Fruit fly (Drosophila melanogaster): ENCODE measurements around the gene tal-AA.

DNA sequence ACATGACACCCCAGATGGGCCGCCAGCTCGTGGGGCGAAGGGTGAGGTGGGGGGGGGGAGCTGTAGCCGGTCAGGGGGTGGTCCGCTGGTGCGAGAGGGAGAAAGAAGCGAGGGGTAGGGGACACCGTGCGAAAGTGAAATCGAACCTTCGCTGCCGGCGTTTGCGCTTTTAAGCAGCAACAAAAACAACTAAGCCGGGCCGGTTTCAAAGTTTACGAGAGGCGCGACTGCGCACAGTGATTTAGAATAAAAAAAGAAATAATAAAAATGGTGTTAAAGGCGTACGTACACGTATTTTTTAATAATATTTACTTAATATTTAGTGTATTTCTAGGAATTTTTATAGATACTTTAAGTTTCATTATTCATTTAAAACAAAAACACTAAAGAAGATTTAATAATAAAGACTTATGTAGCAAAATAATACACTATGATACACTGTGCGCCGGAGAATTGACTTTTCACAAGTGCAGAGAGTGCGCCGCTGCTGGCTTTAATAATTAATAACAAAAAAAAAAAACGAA, 18.7 kb downstream of the tal-AA start:
- no peak for TF ChIP-seq EcR (GFP tag; optimal IDR thresholded peaks at IDR 0.05)
- 0 out of 2 replicates have a peak, but pooled peaks have one; percentile 22 for TF ChIP-seq CG12605 (GFP tag; IDR thresholded peaks at IDR 0.05)
- TF ChIP-seq CG10348 (GFP tag; IDR thresholded peaks at IDR 0.05): no peak
- TF ChIP-seq Ets98B (GFP tag; IDR thresholded peaks at IDR 0.05): peak; percentile 93
- no peak for TF ChIP-seq CG4496 (GFP tag; IDR thresholded peaks at IDR 0.05)
- peak; percentile 90 for TF ChIP-seq CG32121 (GFP tag; IDR thresholded peaks at IDR 0.05)
- TF ChIP-seq Pif1A (GFP tag; optimal IDR thresholded peaks at IDR 0.05): peak; percentile 61
- peak; percentile 84 for TF ChIP-seq fd96Ca (GFP tag; IDR thresholded peaks at IDR 0.05)
- TF ChIP-seq Pif1B (GFP tag; optimal IDR thresholded peaks at IDR 0.05): peak; percentile 72
- peak; percentile 89 for TF ChIP-seq Snoo (tag; optimal IDR thresholded peaks at IDR 0.05)
- peak; percentile 38 for TF ChIP-seq CG9948 (tag; optimal IDR thresholded peaks at IDR 0.05)
- TF ChIP-seq CG34367 (tag; optimal IDR thresholded peaks at IDR 0.05): no peak
- peak; percentile 1 for TF ChIP-seq CG17806 (tag; optimal IDR thresholded peaks at IDR 0.05)
